Worm (Caenorhabditis elegans) whole organism, L1 larva: Measurements from ENCODE around the gene srd-45.

ENCODE experiments used
- C16A3.4 ChIP-seq: fragments of 150-350 bp; optimal IDR thresholded peaks from 2 replicates; lab custom pipeline; 2014; ENCODE audit warnings: missing biosample characterization, missing genetic modification characterization
- C34B4.2 ChIP-seq: sonication (generic microtip); optimal IDR thresholded peaks from 2 replicates; lab custom pipeline; 2017; ENCODE audit warnings: mild to moderate bottlenecking, missing genetic modification characterization, missing compliant biosample characterization
- F16B12.6 ChIP-seq: fragments of 150-350 bp; optimal IDR thresholded peaks from 2 replicates; lab custom pipeline; 2014; ENCODE audit warnings: missing biosample characterization, missing genetic modification characterization
- Y116A8C.19 ChIP-seq: sonication (generic microtip); optimal IDR thresholded peaks from 2 replicates; lab custom pipeline; 2016; ENCODE audit warnings: missing compliant biosample characterization, missing genetic modification characterization, borderline replicate concordance
- alr-1 ChIP-seq: fragments of 200-800 bp; sonication (Bioruptor generic); optimal IDR thresholded peaks from 2 replicates; lab custom pipeline; 2018; ENCODE audit warnings: borderline replicate concordance, mild to moderate bottlenecking, missing genetic modification characterization, missing compliant biosample characterization
- aly-2 ChIP-seq: fragments of 150-350 bp; optimal IDR thresholded peaks from 2 replicates; lab custom pipeline; 2014; ENCODE audit warnings: missing biosample characterization, missing genetic modification characterization
- blmp-1 ChIP-seq: fragments of 150-350 bp; optimal IDR thresholded peaks from 2 replicates; lab custom pipeline; 2014; ENCODE audit warnings: missing biosample characterization, missing genetic modification characterization
- ceh-63 ChIP-seq: fragments of 200-800 bp; sonication (Bioruptor generic); optimal IDR thresholded peaks from 2 replicates; lab custom pipeline; 2018; ENCODE audit warnings: mild to moderate bottlenecking, missing genetic modification characterization, missing compliant biosample characterization
- ceh-8 ChIP-seq: fragments of 200-800 bp; sonication (Bioruptor generic); optimal IDR thresholded peaks from 2 replicates; lab custom pipeline; 2018; ENCODE audit warnings: mild to moderate bottlenecking, missing genetic modification characterization, moderate library complexity, missing compliant biosample characterization
- ceh-82 ChIP-seq, 3 experiments: fragments of 150-350 bp in 1 of 3; sonication (generic microtip) in 2 of 3; optimal IDR thresholded peaks; 2 replicates each; lab custom pipeline; 2014 to 2017; ENCODE audit warnings: missing biosample characterization in 3 of 3, missing genetic modification characterization in 3 of 3
- ces-1 ChIP-seq: fragments of 150-350 bp; optimal IDR thresholded peaks from 2 replicates; lab custom pipeline; 2014; ENCODE audit warnings: missing biosample characterization, missing genetic modification reagents, missing genetic modification characterization
- efl-3 ChIP-seq: fragments of 200-800 bp; sonication (Bioruptor generic); optimal IDR thresholded peaks from 2 replicates; lab custom pipeline; 2018; ENCODE audit warnings: mild to moderate bottlenecking, missing genetic modification characterization, missing compliant biosample characterization
- elt-2 ChIP-seq: sonication (generic microtip); optimal IDR thresholded peaks from 2 replicates; lab custom pipeline; 2016; ENCODE audit warnings: missing genetic modification characterization, mild to moderate bottlenecking, inconsistent platforms, missing compliant biosample characterization, missing genetic modification reagents
- fkh-10 ChIP-seq: sonication (generic microtip); optimal IDR thresholded peaks from 2 replicates; lab custom pipeline; 2017; ENCODE audit warnings: missing biosample characterization, missing genetic modification reagents, missing genetic modification characterization
- fkh-4 ChIP-seq: sonication (generic microtip); optimal IDR thresholded peaks from 2 replicates; lab custom pipeline; 2016; ENCODE audit warnings: missing compliant biosample characterization, missing genetic modification characterization, borderline replicate concordance
- hlh-4 ChIP-seq: sonication (generic microtip); optimal IDR thresholded peaks from 2 replicates; lab custom pipeline; 2016; ENCODE audit warnings: mild to moderate bottlenecking, missing genetic modification characterization, missing compliant biosample characterization
- hpl-2 ChIP-seq: fragments of 150-350 bp; optimal IDR thresholded peaks from 2 replicates; lab custom pipeline; 2014; ENCODE audit warnings: missing biosample characterization, missing genetic modification reagents, missing genetic modification characterization
- irx-1 ChIP-seq: sonication (generic microtip); optimal IDR thresholded peaks from 2 replicates; lab custom pipeline; 2016; ENCODE audit warnings: missing genetic modification characterization, missing compliant biosample characterization
- lin-39 ChIP-seq: fragments of 150-350 bp; optimal IDR thresholded peaks from 2 replicates; lab custom pipeline; 2014; ENCODE audit warnings: missing biosample characterization, missing genetic modification reagents, missing genetic modification characterization
- lsy-2 ChIP-seq, 2 experiments: fragments of 150-350 bp; optimal IDR thresholded peaks; 2 replicates each; lab custom pipeline; 2014; ENCODE audit warnings: missing biosample characterization in 2 of 2, missing genetic modification characterization in 2 of 2
- mab-9 ChIP-seq: fragments of 200-800 bp; sonication (Bioruptor generic); IDR thresholded peaks from 2 replicates; pipeline ENCODE4 v1.3.6; 2022; ENCODE audit warnings: missing genetic modification reagents, missing genetic modification characterization, missing compliant biosample characterization
- mdl-1 ChIP-seq, 2 experiments: fragments of 150-350 bp; optimal IDR thresholded peaks; 2 replicates each; lab custom pipeline; 2014 to 2017; ENCODE audit warnings: missing biosample characterization in 2 of 2, missing genetic modification characterization in 2 of 2, inconsistent platforms in 1 of 2
- mep-1 ChIP-seq: fragments of 150-350 bp; optimal IDR thresholded peaks from 2 replicates; lab custom pipeline; 2014; ENCODE audit warnings: missing biosample characterization, missing genetic modification characterization
- nhr-11 ChIP-seq: fragments of 150-350 bp; optimal IDR thresholded peaks from 2 replicates; lab custom pipeline; 2014; ENCODE audit warnings: missing biosample characterization, missing genetic modification characterization
- nhr-28 ChIP-seq: fragments of 150-350 bp; optimal IDR thresholded peaks from 2 replicates; lab custom pipeline; 2014; ENCODE audit warnings: missing biosample characterization, missing genetic modification characterization
- nhr-47 ChIP-seq: sonication (generic microtip); optimal IDR thresholded peaks from 2 replicates; lab custom pipeline; 2016; ENCODE audit warnings: mild to moderate bottlenecking, missing genetic modification characterization, moderate library complexity, missing compliant biosample characterization
- nhr-71 ChIP-seq: sonication (generic microtip); optimal IDR thresholded peaks from 2 replicates; lab custom pipeline; 2016; ENCODE audit warnings: mild to moderate bottlenecking, missing genetic modification characterization, moderate library complexity, missing compliant biosample characterization
- nhr-76 ChIP-seq: sonication (generic microtip); optimal IDR thresholded peaks from 2 replicates; lab custom pipeline; 2017; ENCODE audit warnings: missing biosample characterization, missing genetic modification characterization
- nhr-84 ChIP-seq: sonication (generic microtip); optimal IDR thresholded peaks from 2 replicates; lab custom pipeline; 2017; ENCODE audit warnings: missing biosample characterization, missing genetic modification characterization
- rnt-1 ChIP-seq: sonication (generic microtip); optimal IDR thresholded peaks from 2 replicates; lab custom pipeline; 2016; ENCODE audit warnings: mild to moderate bottlenecking, missing genetic modification characterization, moderate library complexity, missing compliant biosample characterization
- skn-1 ChIP-seq: fragments of 150-350 bp; optimal IDR thresholded peaks from 2 replicates; lab custom pipeline; 2014; ENCODE audit warnings: missing biosample characterization, missing genetic modification characterization
- snpc-4 ChIP-seq: fragments of 150-350 bp; optimal IDR thresholded peaks from 2 replicates; lab custom pipeline; 2014; ENCODE audit warnings: missing biosample characterization, missing genetic modification characterization
- snu-23 ChIP-seq: sonication (generic microtip); optimal IDR thresholded peaks from 2 replicates; lab custom pipeline; 2016; ENCODE audit warnings: missing genetic modification characterization, missing compliant biosample characterization
- sptf-1 ChIP-seq: fragments of 150-350 bp; optimal IDR thresholded peaks from 2 replicates; lab custom pipeline; 2014; ENCODE audit warnings: missing biosample characterization, missing genetic modification characterization
- tbx-2 ChIP-seq: sonication (generic microtip); optimal IDR thresholded peaks from 2 replicates; lab custom pipeline; 2016; ENCODE audit warnings: missing genetic modification characterization, missing compliant biosample characterization
- tlp-1 ChIP-seq: fragments of 150-350 bp; optimal IDR thresholded peaks from 2 replicates; lab custom pipeline; 2014; ENCODE audit warnings: missing biosample characterization, missing genetic modification characterization
- unc-130 ChIP-seq: fragments of 150-350 bp; optimal IDR thresholded peaks from 2 replicates; lab custom pipeline; 2017; ENCODE audit warnings: missing biosample characterization, missing genetic modification characterization, inconsistent platforms
- unc-30 ChIP-seq: sonication (generic microtip); optimal IDR thresholded peaks from 2 replicates; lab custom pipeline; 2017; ENCODE audit warnings: missing biosample characterization, missing genetic modification characterization
- zag-1 ChIP-seq: fragments of 150-350 bp; optimal IDR thresholded peaks from 2 replicates; lab custom pipeline; 2014; ENCODE audit warnings: missing biosample characterization, missing genetic modification characterization
- ztf-4 ChIP-seq: fragments of 150-350 bp; optimal IDR thresholded peaks from 2 replicates; lab custom pipeline; 2014; ENCODE audit warnings: missing biosample characterization, missing genetic modification characterization

Gene srd-45

DNA sequence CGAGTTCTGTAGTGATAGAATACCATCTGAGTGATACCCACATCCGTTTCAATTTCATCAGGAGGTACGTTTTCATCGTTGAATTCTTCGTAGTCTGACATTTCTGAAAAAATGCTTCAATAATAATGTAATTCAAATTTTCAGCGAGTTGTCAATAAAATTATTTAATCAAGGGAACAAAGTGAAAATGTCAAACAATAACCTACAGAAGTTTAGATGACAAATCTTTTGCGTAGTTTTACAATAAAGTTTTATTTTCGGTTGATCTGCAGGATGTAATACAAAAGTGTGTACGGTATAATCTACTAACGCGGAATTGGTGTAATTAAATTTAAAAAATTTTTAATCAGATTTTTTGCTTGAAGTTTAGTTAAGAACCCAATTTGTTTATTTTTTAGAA, 40.5 kb upstream of the srd-45 start, which contains the start of gene C04B4.5:
Gene C04B4.5, minus strand, starts transcription at position 101 of the 400 bp plus-strand sequence.
- TF ChIP-seq lsy-2 (tag; optimal IDR thresholded peaks at IDR 0.05; lab: Kevin White, UChicago) (no peak), sptf-1 (tag; lab: Kevin White, UChicago) (no peak), hpl-2 (GFP tag; lab: Kevin White, UChicago) (no peak), nhr-76 (tag; lab: Kevin White, UChicago) (no peak), ceh-63 (GFP tag; lab: Kevin White, UChicago) (no peak), fkh-10 (no peak), nhr-11 (no peak), ztf-4 (tag; lab: Kevin White, UChicago) (no peak), snu-23 (GFP tag; lab: Kevin White, UChicago) (no peak), mab-9 (GFP tag; lab: Robert Waterston, UW) (no peak), skn-1 (tag; lab: Kevin White, UChicago) (no peak), hlh-4 (tag; lab: Kevin White, UChicago) (no peak), ceh-82 (tag; optimal IDR thresholded peaks at IDR 0.05; lab: Kevin White, UChicago) (no peak), aly-2 (tag; lab: Kevin White, UChicago) (no peak), snpc-4 (tag; lab: Kevin White, UChicago) (no peak)

DNA sequence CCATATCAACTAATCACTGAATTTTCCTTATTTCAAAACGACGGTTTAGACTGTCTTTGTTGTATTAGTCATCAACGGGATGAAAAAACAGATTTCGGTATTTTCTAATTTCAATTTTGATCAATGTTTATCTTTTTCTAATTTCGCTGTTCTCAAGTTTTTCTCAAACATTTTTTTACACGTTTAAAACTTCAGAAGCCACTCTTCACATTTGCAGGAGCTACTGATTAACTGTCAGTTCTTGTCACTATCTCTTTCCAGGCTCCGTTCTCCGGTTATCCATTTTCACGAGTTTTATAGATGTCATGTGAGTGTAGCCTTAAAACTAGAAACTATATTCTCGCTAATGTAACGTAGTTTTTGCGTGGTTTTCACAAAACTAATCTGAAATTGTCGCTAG, 38.2 kb upstream of the srd-45 start, which contains the start of gene C04B4.4:
Gene C04B4.4, plus strand, starts transcription at position 301 of the 400 bp plus-strand sequence.
- no peak for TF ChIP-seq tlp-1 (tag; lab: Kevin White, UChicago)
- TF ChIP-seq C16A3.4 (tag; lab: Kevin White, UChicago) = no peak

DNA sequence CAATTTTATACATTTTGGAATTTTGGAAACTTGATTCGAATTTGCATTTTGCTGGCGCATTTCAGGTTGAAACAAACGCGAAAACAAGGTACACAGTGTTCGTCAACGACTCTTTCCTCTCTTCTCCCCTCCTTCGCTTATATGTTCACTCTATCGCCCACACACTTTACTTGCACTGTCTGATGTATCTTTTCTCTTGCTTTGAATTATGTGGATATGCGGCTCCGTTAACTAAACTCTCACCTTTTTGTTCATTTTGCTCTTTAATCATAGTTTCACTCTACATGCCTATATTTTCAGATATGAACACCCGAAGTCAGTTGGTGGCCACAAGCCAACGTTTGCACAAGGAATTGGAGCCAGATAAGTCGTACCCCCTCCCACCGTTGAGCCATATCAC, 34.5 kb upstream of the srd-45 start, which contains the start of gene W06D11.1:
Gene W06D11.1, plus strand, starts transcription at position 301 of the 400 bp plus-strand sequence.
- no peak for TF ChIP-seq elt-2 (tag; lab: Kevin White, UChicago)
- no peak for TF ChIP-seq blmp-1 (tag; lab: Kevin White, UChicago)
- no peak for TF ChIP-seq mdl-1 (tag; optimal IDR thresholded peaks at IDR 0.05; lab: Kevin White, UChicago)
- TF ChIP-seq nhr-71 (tag; lab: Kevin White, UChicago) = no peak
- no peak for TF ChIP-seq rnt-1 (tag; lab: Kevin White, UChicago)
- no peak for TF ChIP-seq efl-3 (GFP tag; lab: Kevin White, UChicago)
- TF ChIP-seq ceh-82 (tag; optimal IDR thresholded peaks at IDR 0.05; lab: Kevin White, UChicago) = no peak
- TF ChIP-seq snu-23 (GFP tag; lab: Kevin White, UChicago) = no peak
- TF ChIP-seq ceh-63 (GFP tag; lab: Kevin White, UChicago) = no peak
- no peak for TF ChIP-seq fkh-4 (tag; lab: Kevin White, UChicago)
- TF ChIP-seq C16A3.4 (tag; lab: Kevin White, UChicago) = no peak
- no peak for TF ChIP-seq ceh-8
- TF ChIP-seq Y116A8C.19 = no peak
- no peak for TF ChIP-seq lin-39
- TF ChIP-seq snpc-4 (tag; lab: Kevin White, UChicago) = no peak
- no peak for TF ChIP-seq unc-130 (tag; lab: Kevin White, UChicago)
- TF ChIP-seq nhr-47 (tag; lab: Kevin White, UChicago) = no peak
- TF ChIP-seq tbx-2 = no peak
- no peak for TF ChIP-seq irx-1 (tag; lab: Kevin White, UChicago)
- TF ChIP-seq ces-1 (GFP tag; lab: Kevin White, UChicago) = no peak

DNA sequence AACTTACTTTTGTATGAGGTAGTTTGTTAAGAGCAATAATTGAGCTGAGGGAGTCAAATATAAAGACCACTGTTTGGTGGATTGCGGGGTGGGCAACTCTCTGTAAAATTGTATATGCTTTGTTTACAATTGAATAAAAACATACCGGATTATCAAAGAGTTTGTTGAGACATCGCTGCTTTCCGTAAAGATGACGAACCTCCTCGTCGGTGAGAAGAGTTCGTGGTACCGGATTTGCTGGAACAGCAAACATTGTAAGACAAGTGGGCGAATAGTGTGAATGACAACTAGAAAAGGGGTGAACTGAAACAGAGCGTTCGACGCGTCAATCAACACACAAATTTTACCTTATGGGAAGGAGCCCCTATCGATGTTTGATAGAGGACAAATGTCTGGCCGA, 32.4 kb upstream of the srd-45 start, which contains the start of gene W06D11.2:
Gene W06D11.2, minus strand, starts transcription at position 339 of the 400 bp plus-strand sequence.
- TF ChIP-seq F16B12.6 (tag; lab: Kevin White, UChicago) = no peak
- no peak for TF ChIP-seq mep-1 (tag; lab: Kevin White, UChicago)
- TF ChIP-seq C34B4.2 = no peak
- no peak for TF ChIP-seq mab-9 (GFP tag; lab: Robert Waterston, UW)
- no peak for TF ChIP-seq ceh-82 (tag; optimal IDR thresholded peaks at IDR 0.05; lab: Kevin White, UChicago)
- no peak for TF ChIP-seq zag-1 (tag; lab: Kevin White, UChicago)
- TF ChIP-seq tbx-2 = no peak
- TF ChIP-seq nhr-84 (tag; lab: Kevin White, UChicago) = no peak
- TF ChIP-seq nhr-28 = no peak
- TF ChIP-seq alr-1 (tag; lab: Kevin White, UChicago) = no peak
- TF ChIP-seq unc-30 (tag; lab: Kevin White, UChicago) = no peak
